Worm (Caenorhabditis elegans) whole organism, young adult: ENCODE results near the gene act-3.
A peak's percentile ranks its signal among the peaks of the same experiment; 100 is the strongest.

ENCODE experiments used
- D2030.7 ChIP-seq: fragments of 200-800 bp; sonication (Bioruptor generic); IDR thresholded peaks from 2 replicates; pipeline ENCODE4 v1.3.6; 2022; ENCODE audit warnings: missing genetic modification reagents, missing genetic modification characterization, missing compliant biosample characterization
- F10E7.11 ChIP-seq: sonication (generic microtip); optimal IDR thresholded peaks from 2 replicates; lab custom pipeline; 2017; ENCODE audit warnings: mild to moderate bottlenecking, missing genetic modification characterization, moderate library complexity, missing compliant biosample characterization
- F39B2.1 ChIP-seq: fragments of 200-800 bp; sonication (Bioruptor generic); IDR thresholded peaks from 2 replicates; pipeline ENCODE4 v1.3.6; 2022; ENCODE audit warnings: missing genetic modification reagents, missing genetic modification characterization, missing compliant biosample characterization
- F49E8.2 ChIP-seq: sonication (generic microtip); optimal IDR thresholded peaks from 3 replicates; lab custom pipeline; 2017; ENCODE audit warnings: missing genetic modification characterization, mild to moderate bottlenecking, missing compliant biosample characterization, antibody characterized with exemption, moderate library complexity; ENCODE audit not compliant: insufficient read depth
- F55B11.4 ChIP-seq: sonication (generic microtip); optimal IDR thresholded peaks from 2 replicates; lab custom pipeline; 2016; ENCODE audit warnings: missing compliant biosample characterization, missing genetic modification characterization, borderline replicate concordance; ENCODE audit not compliant: insufficient read depth
- F57A8.1 ChIP-seq: fragments of 200-800 bp; sonication (Bioruptor generic); optimal IDR thresholded peaks from 2 replicates; lab custom pipeline; 2018; ENCODE audit warnings: mild to moderate bottlenecking, missing genetic modification characterization, moderate library complexity, missing compliant biosample characterization
- F57C9.4 ChIP-seq: sonication (generic microtip); optimal IDR thresholded peaks from 2 replicates; lab custom pipeline; 2017; ENCODE audit warnings: mild to moderate bottlenecking, missing genetic modification characterization, missing compliant biosample characterization
- ceh-100 ChIP-seq: fragments of 200-800 bp; sonication (Bioruptor generic); IDR thresholded peaks from 2 replicates; pipeline ENCODE4 v1.3.6; 2022; ENCODE audit warnings: missing genetic modification reagents, missing genetic modification characterization, missing compliant biosample characterization
- ceh-58 ChIP-seq: fragments of 200-800 bp; sonication (Bioruptor generic); IDR thresholded peaks from 2 replicates; pipeline ENCODE4 v1.3.6; 2022; ENCODE audit warnings: missing genetic modification characterization, missing compliant biosample characterization
- dpl-1 ChIP-seq: fragments of 150-350 bp; optimal IDR thresholded peaks from 2 replicates; lab custom pipeline; 2014; ENCODE audit warnings: missing biosample characterization, missing genetic modification reagents, missing genetic modification characterization
- ets-4 ChIP-seq: fragments of 200-800 bp; sonication (Bioruptor generic); optimal IDR thresholded peaks from 2 replicates; lab custom pipeline; 2018; ENCODE audit warnings: mild to moderate bottlenecking, missing genetic modification characterization, missing compliant biosample characterization
- fkh-3 ChIP-seq: sonication (generic microtip); optimal IDR thresholded peaks from 2 replicates; lab custom pipeline; 2016; ENCODE audit warnings: mild to moderate bottlenecking, missing genetic modification characterization, missing compliant biosample characterization
- him-1 ChIP-seq: sonication (generic microtip); optimal IDR thresholded peaks from 2 replicates; lab custom pipeline; 2016; ENCODE audit warnings: missing genotype, missing genetic modification reagents, missing genetic modification characterization, missing compliant biosample characterization
- hlh-26 ChIP-seq: fragments of 200-800 bp; sonication (Bioruptor generic); conservative IDR thresholded peaks from 2 replicates; pipeline ENCODE4 v1.3.6; 2022; ENCODE audit warnings: missing genetic modification reagents, missing genetic modification characterization, missing compliant biosample characterization
- hrde-1 ChIP-seq: sonication (generic microtip); optimal IDR thresholded peaks from 2 replicates; lab custom pipeline; 2016; ENCODE audit warnings: missing genetic modification characterization, mild to moderate bottlenecking, missing compliant biosample characterization, moderate library complexity, missing genotype, missing genetic modification reagents, borderline replicate concordance
- lin-40 ChIP-seq: sonication (generic microtip); optimal IDR thresholded peaks from 2 replicates; lab custom pipeline; 2016; ENCODE audit warnings: missing genetic modification characterization, mild to moderate bottlenecking, missing compliant biosample characterization, missing genotype, missing genetic modification reagents
- lir-1 ChIP-seq: fragments of 200-800 bp; sonication (Bioruptor generic); conservative IDR thresholded peaks from 2 replicates; pipeline ENCODE4 v1.3.6; 2022; ENCODE audit warnings: missing genetic modification reagents, missing genetic modification characterization, missing compliant biosample characterization
- madf-3 ChIP-seq: fragments of 200-800 bp; sonication (Bioruptor generic); IDR thresholded peaks from 2 replicates; pipeline ENCODE4 v1.3.6; 2022; ENCODE audit warnings: missing genetic modification reagents, missing genetic modification characterization, missing compliant biosample characterization
- madf-6 ChIP-seq: fragments of 200-800 bp; sonication (Bioruptor generic); IDR thresholded peaks from 2 replicates; pipeline ENCODE4 v1.3.6; 2022; ENCODE audit warnings: missing genetic modification reagents, missing genetic modification characterization, missing compliant biosample characterization
- mcd-1 ChIP-seq: fragments of 200-800 bp; sonication (Bioruptor generic); IDR thresholded peaks from 2 replicates; pipeline ENCODE4 v1.3.6; 2022; ENCODE audit warnings: missing genetic modification reagents, missing genetic modification characterization, missing compliant biosample characterization
- nfya-1 ChIP-seq: sonication (generic microtip); optimal IDR thresholded peaks from 2 replicates; lab custom pipeline; 2017; ENCODE audit warnings: antibody characterized with exemption, missing compliant biosample characterization, missing genetic modification characterization, borderline replicate concordance; ENCODE audit not compliant: insufficient read depth
- nfya-2 ChIP-seq: fragments of 200-800 bp; sonication (Bioruptor generic); IDR thresholded peaks from 2 replicates; pipeline ENCODE4 v1.3.6; 2022; ENCODE audit warnings: missing genetic modification reagents, missing genetic modification characterization, missing compliant biosample characterization
- nhr-27 ChIP-seq: fragments of 200-800 bp; sonication (Bioruptor generic); optimal IDR thresholded peaks from 2 replicates; lab custom pipeline; 2018; ENCODE audit warnings: mild to moderate bottlenecking, missing genetic modification characterization, moderate library complexity, missing compliant biosample characterization
- rpc-1 ChIP-seq, 2 experiments: fragments of 150-350 bp in 1 of 2; sonication (generic microtip) in 1 of 2; optimal IDR thresholded peaks; 2 replicates each; lab custom pipeline; 2014 to 2018; ENCODE audit warnings: missing biosample characterization in 1 of 2, missing genetic modification characterization in 1 of 2, missing genetic modification reagents in 1 of 2, missing genotype in 1 of 2
- somi-1 ChIP-seq: fragments of 200-800 bp; sonication (Bioruptor generic); optimal IDR thresholded peaks from 2 replicates; lab custom pipeline; 2018; ENCODE audit warnings: mild to moderate bottlenecking, missing genetic modification characterization, missing compliant biosample characterization
- sptf-2 ChIP-seq: fragments of 200-800 bp; sonication (Bioruptor generic); optimal IDR thresholded peaks from 2 replicates; lab custom pipeline; 2018; ENCODE audit warnings: mild to moderate bottlenecking, missing genetic modification characterization, missing compliant biosample characterization
- ztf-26 ChIP-seq: sonication (generic microtip); optimal IDR thresholded peaks from 2 replicates; lab custom pipeline; 2017; ENCODE audit warnings: missing genetic modification characterization, missing compliant biosample characterization
- ztf-28 ChIP-seq: fragments of 200-800 bp; sonication (Bioruptor generic); IDR thresholded peaks from 2 replicates; pipeline ENCODE4 v1.3.6; 2022; ENCODE audit warnings: missing genetic modification reagents, missing genetic modification characterization, missing compliant biosample characterization

act-3 gene

ce11 chrV:11113041-11113574 is 38.8 kb upstream of the act-3 start, which contains the start of gene erfa-3 (continued):
- TF ChIP-seq F49E8.2 (tag; lab: Kevin White, UChicago): peak; percentile 39
- no peak for TF ChIP-seq ets-4 (GFP tag; lab: Kevin White, UChicago)
- TF ChIP-seq rpc-1 (optimal IDR thresholded peaks at IDR 0.05; lab: Kevin White, UChicago): peak; percentile 44
- no peak for TF ChIP-seq rpc-1 (tag; optimal IDR thresholded peaks at IDR 0.05; lab: Kevin White, UChicago)
- TF ChIP-seq ceh-58: no peak

ce11 chrV:11109647-11110046 is 35.3 kb upstream of the act-3 start, which contains the start of gene Y42A5A.5:
Y42A5A.5 (minus strand) TSS chrV:11109747.
- TF ChIP-seq madf-3 (GFP tag; lab: Robert Waterston, UW) (0 out of 2 replicates have a peak, but pooled peaks have one; percentile 52), madf-6 (peak; percentile 36)

ce11 chrV:11104408-11104807 is 30.1 kb upstream of the act-3 start:
- no peak for TF ChIP-seq nhr-27 (tag; lab: Kevin White, UChicago)
- TF ChIP-seq F57C9.4: no peak
- no peak for TF ChIP-seq him-1
- TF ChIP-seq hlh-26 (GFP tag; lab: Robert Waterston, UW): no peak
- TF ChIP-seq mcd-1 (GFP tag; lab: Robert Waterston, UW): no peak
- no peak for TF ChIP-seq F10E7.11 (tag; lab: Kevin White, UChicago)
- no peak for TF ChIP-seq F55B11.4 (tag; lab: Kevin White, UChicago)

ce11 chrV:11098599-11098998 is 24.3 kb upstream of the act-3 start, which contains the start of gene cdkl-1:
cdkl-1 (plus strand) TSS chrV:11098899.
- TF ChIP-seq mcd-1 (GFP tag; lab: Robert Waterston, UW) (no peak), D2030.7 (GFP tag; lab: Robert Waterston, UW) (no peak), ceh-100 (GFP tag; lab: Robert Waterston, UW) (no peak), hrde-1 (tag; lab: Kevin White, UChicago) (no peak), fkh-3 (tag; lab: Kevin White, UChicago) (no peak), nhr-27 (tag; lab: Kevin White, UChicago) (no peak), F57A8.1 (GFP tag; lab: Kevin White, UChicago) (no peak), sptf-2 (GFP tag; lab: Kevin White, UChicago) (no peak), nfya-2 (GFP tag; lab: Robert Waterston, UW) (no peak), F39B2.1 (GFP tag; lab: Robert Waterston, UW) (no peak), lir-1 (no peak), nfya-1 (tag; lab: Kevin White, UChicago) (no peak)

- no peak for TF ChIP-seq dpl-1 (GFP tag; lab: Kevin White, UChicago)
- no peak for TF ChIP-seq fkh-3 (tag; lab: Kevin White, UChicago)
Observed at ce11 chrV:11095873-11096272, 21.6 kb upstream of the act-3 start, which contains the start of gene Y42A5A.3. Y42A5A.3 (minus strand) TSS chrV:11095973.

- TF ChIP-seq somi-1 (GFP tag; lab: Kevin White, UChicago) (peak; percentile 43), ztf-26 (tag; lab: Kevin White, UChicago) (peak; percentile 78), ztf-28 (GFP tag; lab: Robert Waterston, UW) (no peak), lin-40 (tag; lab: Kevin White, UChicago) (peak; percentile 51)
Observed at ce11 chrV:11094698-11095097, 20.4 kb upstream of the act-3 start.
